Fruit fly (Drosophila melanogaster): ENCODE measurements around the gene CG17078.

Gene CG17078

DNA sequence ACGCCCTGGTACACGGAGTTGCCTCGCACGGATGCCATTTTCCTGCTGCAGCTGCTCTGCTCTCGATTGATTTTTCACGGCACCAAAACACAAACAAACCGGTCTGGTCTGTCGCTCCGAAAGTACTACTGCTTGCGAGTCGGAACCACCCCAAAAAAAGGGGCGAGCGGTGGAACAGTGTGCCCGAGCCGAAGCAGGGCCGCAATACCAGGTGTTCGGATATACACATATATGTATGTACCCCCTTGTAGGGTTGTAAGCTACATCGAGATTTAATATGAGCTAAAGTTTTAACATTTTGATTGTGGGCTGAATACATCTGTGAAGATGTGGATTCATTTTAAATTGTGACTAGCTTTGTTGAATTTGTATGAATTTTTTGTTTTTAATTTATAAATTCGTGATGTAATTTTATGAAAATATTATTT is 7.6 kb upstream of the CG17078 start (continued):
- TF ChIP-seq CG17359 (tag; optimal IDR thresholded peaks at IDR 0.05) (peak; percentile 52), Pdp1 (GFP tag; optimal IDR thresholded peaks at IDR 0.05) (peak; percentile 23 to 26), shn (GFP tag; optimal IDR thresholded peaks at IDR 0.05) (peak; percentile 50), CG18262 (tag; optimal IDR thresholded peaks at IDR 0.05) (peak; percentile 38), zen (tag; optimal IDR thresholded peaks at IDR 0.05) (peak; percentile 12), abd-A (tag; optimal IDR thresholded peaks at IDR 0.05) (peak; percentile 5), klu (GFP tag; IDR thresholded peaks at IDR 0.05) (no peak), Dp (GFP tag; optimal IDR thresholded peaks at IDR 0.05) (peak; percentile 31), NC2β (GFP tag; optimal IDR thresholded peaks at IDR 0.05) (peak; percentile 16), CG33213 (GFP tag; optimal IDR thresholded peaks at IDR 0.05) (peak; percentile 70), CkIIα-i1 (GFP tag; IDR thresholded peaks at IDR 0.05) (no peak), danr (GFP tag; IDR thresholded peaks at IDR 0.05) (no peak), CG34422 (GFP tag; IDR thresholded peaks at IDR 0.05) (peak; percentile 58; the same call in 1 of the 3 replicates), Ada2b (GFP tag; IDR thresholded peaks at IDR 0.05) (no peak), Trl (optimal IDR thresholded peaks at IDR 0.05) (no peak), Trl (GFP tag; optimal IDR thresholded peaks at IDR 0.05) (peak; percentile 54), row (GFP tag; IDR thresholded peaks at IDR 0.05) (peak; percentile 73), D19A (tag; optimal IDR thresholded peaks at IDR 0.05) (peak; percentile 62), sisA (GFP tag; IDR thresholded peaks at IDR 0.05) (no peak), ap (GFP tag; IDR thresholded peaks at IDR 0.05) (no peak), Oli (tag; optimal IDR thresholded peaks at IDR 0.05) (peak; percentile 52), CG11247 (GFP tag; IDR thresholded peaks at IDR 0.05) (no peak), hbn (GFP tag; IDR thresholded peaks at IDR 0.05; ENCODE audit: partially characterized antibody) (0 out of 2 replicates have a peak, but pooled peaks have one; percentile 15), CG2116 (GFP tag; optimal IDR thresholded peaks at IDR 0.05) (peak; percentile 71), HmgZ (tag; optimal IDR thresholded peaks at IDR 0.05) (peak; percentile 66), B-H2 (GFP tag; optimal IDR thresholded peaks at IDR 0.05) (peak; percentile 26), tx (GFP tag; optimal IDR thresholded peaks at IDR 0.05) (peak; percentile 31), Ssrp (tag; optimal IDR thresholded peaks at IDR 0.05) (no peak), CG9437 (GFP tag; optimal IDR thresholded peaks at IDR 0.05) (peak; percentile 18), twi (tag; optimal IDR thresholded peaks at IDR 0.05) (no peak), Neu2 (GFP tag; optimal IDR thresholded peaks at IDR 0.05; ENCODE audit: borderline replicate concordance) (no peak), HmgD (GFP tag; optimal IDR thresholded peaks at IDR 0.05) (no peak), Atf6 (GFP tag; IDR thresholded peaks at IDR 0.05) (no peak; the same call in none of the 2 replicates), Hmx (GFP tag; optimal IDR thresholded peaks at IDR 0.05) (peak; percentile 59), mld (GFP tag; IDR thresholded peaks at IDR 0.05; ENCODE audit: partially characterized antibody) (no peak), Lpt (GFP tag; optimal IDR thresholded peaks at IDR 0.05) (no peak), Stat92E (GFP tag; optimal IDR thresholded peaks at IDR 0.05) (peak in 1 of 3 experiments; percentile 56), fd3F (GFP tag; optimal IDR thresholded peaks at IDR 0.05) (peak; percentile 15), CG8359 (GFP tag; optimal IDR thresholded peaks at IDR 0.05; ENCODE audit: borderline replicate concordance) (no peak), CG1603 (tag; optimal IDR thresholded peaks at IDR 0.05) (peak; percentile 70), CG17912 (GFP tag; optimal IDR thresholded peaks at IDR 0.05) (peak; percentile 53), CG17612 (GFP tag; IDR thresholded peaks at IDR 0.05) (no peak), CG8478 (optimal IDR thresholded peaks at IDR 0.05) (no peak), dmrt99B (tag; optimal IDR thresholded peaks at IDR 0.05) (peak; percentile 36), D19B (GFP tag; optimal IDR thresholded peaks at IDR 0.05) (no peak), btn (GFP tag; optimal IDR thresholded peaks at IDR 0.05) (peak; percentile 26), Scr (GFP tag; IDR thresholded peaks at IDR 0.05; ENCODE audit: partially characterized antibody) (peak; percentile 20; the same call in 1 of the 2 replicates), CG10979 (tag; optimal IDR thresholded peaks at IDR 0.05) (peak; percentile 33), CG15011 (GFP tag; optimal IDR thresholded peaks at IDR 0.05) (no peak), wor (GFP tag; IDR thresholded peaks at IDR 0.05) (no peak), Sox102F (GFP tag; optimal IDR thresholded peaks at IDR 0.05) (peak; percentile 46)
